Worm (Caenorhabditis elegans) whole organism, L1 larva: ENCODE measurements around the gene T23D5.8.

Experiments used
- C04F5.9 ChIP-seq: sonication (generic microtip); optimal IDR thresholded peaks from 2 replicates; lab custom pipeline; 2016; ENCODE audit warnings: missing genetic modification characterization, missing compliant biosample characterization
- C16A3.4 ChIP-seq: fragments of 150-350 bp; optimal IDR thresholded peaks from 2 replicates; lab custom pipeline; 2014; ENCODE audit warnings: missing biosample characterization, missing genetic modification characterization
- Y116A8C.19 ChIP-seq: sonication (generic microtip); optimal IDR thresholded peaks from 2 replicates; lab custom pipeline; 2016; ENCODE audit warnings: missing compliant biosample characterization, missing genetic modification characterization, borderline replicate concordance
- aha-1 ChIP-seq: fragments of 150-350 bp; optimal IDR thresholded peaks from 2 replicates; lab custom pipeline; 2014; ENCODE audit warnings: missing biosample characterization, missing genetic modification characterization
- aly-2 ChIP-seq: fragments of 150-350 bp; optimal IDR thresholded peaks from 2 replicates; lab custom pipeline; 2014; ENCODE audit warnings: missing biosample characterization, missing genetic modification characterization
- ama-1 ChIP-seq: fragments of 150-350 bp; optimal IDR thresholded peaks from 2 replicates; lab custom pipeline; 2014
- ceh-8 ChIP-seq: fragments of 200-800 bp; sonication (Bioruptor generic); optimal IDR thresholded peaks from 2 replicates; lab custom pipeline; 2018; ENCODE audit warnings: mild to moderate bottlenecking, missing genetic modification characterization, moderate library complexity, missing compliant biosample characterization
- ceh-82 ChIP-seq, 3 experiments: fragments of 150-350 bp in 1 of 3; sonication (generic microtip) in 2 of 3; optimal IDR thresholded peaks; 2 replicates each; lab custom pipeline; 2014 to 2017; ENCODE audit warnings: missing biosample characterization in 3 of 3, missing genetic modification characterization in 3 of 3
- ces-1 ChIP-seq: fragments of 150-350 bp; optimal IDR thresholded peaks from 2 replicates; lab custom pipeline; 2014; ENCODE audit warnings: missing biosample characterization, missing genetic modification reagents, missing genetic modification characterization
- dsc-1 ChIP-seq: sonication (generic microtip); optimal IDR thresholded peaks from 2 replicates; lab custom pipeline; 2016; ENCODE audit warnings: mild to moderate bottlenecking, missing genetic modification characterization, missing compliant biosample characterization
- efl-1 ChIP-seq, 4 experiments: fragments of 150-350 bp; optimal IDR thresholded peaks in 3 of 4; peaks in 1 of 4; 1 replicate in 1 of 4; 2 replicates in 3 of 4; lab custom pipeline; 2014; ENCODE audit warnings: missing biosample characterization in 2 of 4, missing genetic modification characterization in 2 of 4, missing genetic modification reagents in 2 of 4
- efl-3 ChIP-seq: fragments of 200-800 bp; sonication (Bioruptor generic); optimal IDR thresholded peaks from 2 replicates; lab custom pipeline; 2018; ENCODE audit warnings: mild to moderate bottlenecking, missing genetic modification characterization, missing compliant biosample characterization
- egl-27 ChIP-seq, 2 experiments: fragments of 150-350 bp in 1 of 2; sonication (generic microtip); optimal IDR thresholded peaks; 3 replicates each; lab custom pipeline; 2017 to 2018; ENCODE audit warnings: missing biosample characterization in 2 of 2, missing genetic modification characterization in 2 of 2, missing genetic modification reagents in 2 of 2
- ets-5 ChIP-seq: fragments of 200-800 bp; sonication (Bioruptor generic); IDR thresholded peaks from 2 replicates; pipeline ENCODE4 v1.3.6; 2022; ENCODE audit warnings: missing genetic modification characterization, missing compliant biosample characterization
- fkh-10 ChIP-seq: sonication (generic microtip); optimal IDR thresholded peaks from 2 replicates; lab custom pipeline; 2017; ENCODE audit warnings: missing biosample characterization, missing genetic modification reagents, missing genetic modification characterization
- fkh-4 ChIP-seq: sonication (generic microtip); optimal IDR thresholded peaks from 2 replicates; lab custom pipeline; 2016; ENCODE audit warnings: missing compliant biosample characterization, missing genetic modification characterization, borderline replicate concordance
- fkh-8 ChIP-seq: sonication (generic microtip); optimal IDR thresholded peaks from 2 replicates; lab custom pipeline; 2016; ENCODE audit warnings: mild to moderate bottlenecking, missing genetic modification characterization, missing compliant biosample characterization
- grh-1 ChIP-seq: fragments of 200-800 bp; sonication (Bioruptor generic); IDR thresholded peaks from 2 replicates; pipeline ENCODE4 v1.3.6; 2022; ENCODE audit warnings: missing genetic modification reagents, missing genetic modification characterization, missing compliant biosample characterization
- hlh-17 ChIP-seq: fragments of 200-800 bp; sonication (Bioruptor generic); optimal IDR thresholded peaks from 2 replicates; lab custom pipeline; 2018; ENCODE audit warnings: missing genetic modification characterization, mild to moderate bottlenecking, missing compliant biosample characterization, moderate library complexity, borderline replicate concordance
- irx-1 ChIP-seq: sonication (generic microtip); optimal IDR thresholded peaks from 2 replicates; lab custom pipeline; 2016; ENCODE audit warnings: missing genetic modification characterization, missing compliant biosample characterization
- isw-1 ChIP-seq: fragments of 200-800 bp; sonication (Bioruptor generic); IDR thresholded peaks from 2 replicates; pipeline ENCODE4 v1.3.6; 2022; ENCODE audit warnings: missing genetic modification characterization, missing compliant biosample characterization
- jun-1 ChIP-seq: fragments of 150-350 bp; optimal IDR thresholded peaks from 2 replicates; lab custom pipeline; 2014; ENCODE audit warnings: missing biosample characterization, missing genetic modification reagents, missing genetic modification characterization
- lin-13 ChIP-seq: fragments of 150-350 bp; optimal IDR thresholded peaks from 2 replicates; lab custom pipeline; 2014; ENCODE audit warnings: missing biosample characterization, missing genetic modification reagents, missing genetic modification characterization
- lin-14 ChIP-seq: fragments of 200-800 bp; sonication (Bioruptor generic); optimal IDR thresholded peaks from 2 replicates; lab custom pipeline; 2018; ENCODE audit warnings: mild to moderate bottlenecking, missing genetic modification characterization, moderate library complexity, missing compliant biosample characterization
- lin-35 ChIP-seq, 2 experiments: fragments of 150-350 bp; optimal IDR thresholded peaks; 2 replicates each; lab custom pipeline; 2014; ENCODE audit warnings: missing biosample characterization in 2 of 2, missing genetic modification characterization in 2 of 2, missing genetic modification reagents in 2 of 2
- lin-39 ChIP-seq: fragments of 150-350 bp; optimal IDR thresholded peaks from 2 replicates; lab custom pipeline; 2014; ENCODE audit warnings: missing biosample characterization, missing genetic modification reagents, missing genetic modification characterization
- lsy-2 ChIP-seq, 2 experiments: fragments of 150-350 bp; optimal IDR thresholded peaks; 2 replicates each; lab custom pipeline; 2014; ENCODE audit warnings: missing biosample characterization in 2 of 2, missing genetic modification characterization in 2 of 2
- mdl-1 ChIP-seq, 2 experiments: fragments of 150-350 bp; optimal IDR thresholded peaks; 2 replicates each; lab custom pipeline; 2014 to 2017; ENCODE audit warnings: missing biosample characterization in 2 of 2, missing genetic modification characterization in 2 of 2, inconsistent platforms in 1 of 2
- mef-2 ChIP-seq: fragments of 150-350 bp; optimal IDR thresholded peaks from 2 replicates; lab custom pipeline; 2014; ENCODE audit warnings: missing biosample characterization, missing genetic modification characterization
- mep-1 ChIP-seq: fragments of 150-350 bp; optimal IDR thresholded peaks from 2 replicates; lab custom pipeline; 2014; ENCODE audit warnings: missing biosample characterization, missing genetic modification characterization
- nhr-11 ChIP-seq: fragments of 150-350 bp; optimal IDR thresholded peaks from 2 replicates; lab custom pipeline; 2014; ENCODE audit warnings: missing biosample characterization, missing genetic modification characterization
- nhr-19 ChIP-seq: fragments of 200-800 bp; sonication (Bioruptor generic); conservative IDR thresholded peaks from 2 replicates; pipeline ENCODE4 v1.3.6; 2022; ENCODE audit warnings: missing genetic modification characterization, missing compliant biosample characterization
- nhr-237 ChIP-seq: fragments of 150-350 bp; optimal IDR thresholded peaks from 2 replicates; lab custom pipeline; 2014; ENCODE audit warnings: missing biosample characterization, missing genetic modification characterization
- nhr-47 ChIP-seq: sonication (generic microtip); optimal IDR thresholded peaks from 2 replicates; lab custom pipeline; 2016; ENCODE audit warnings: mild to moderate bottlenecking, missing genetic modification characterization, moderate library complexity, missing compliant biosample characterization
- nhr-71 ChIP-seq: sonication (generic microtip); optimal IDR thresholded peaks from 2 replicates; lab custom pipeline; 2016; ENCODE audit warnings: mild to moderate bottlenecking, missing genetic modification characterization, moderate library complexity, missing compliant biosample characterization
- nhr-76 ChIP-seq: sonication (generic microtip); optimal IDR thresholded peaks from 2 replicates; lab custom pipeline; 2017; ENCODE audit warnings: missing biosample characterization, missing genetic modification characterization
- nhr-85 ChIP-seq: sonication (generic microtip); peaks from one replicate; lab custom pipeline; 2016; ENCODE audit warnings: missing genetic modification characterization, inconsistent platforms, missing compliant biosample characterization
- pqm-1 ChIP-seq: sonication (generic microtip); optimal IDR thresholded peaks from 3 replicates; lab custom pipeline; 2017; ENCODE audit warnings: missing biosample characterization, missing genetic modification characterization
- sptf-1 ChIP-seq: fragments of 150-350 bp; optimal IDR thresholded peaks from 2 replicates; lab custom pipeline; 2014; ENCODE audit warnings: missing biosample characterization, missing genetic modification characterization
- sup-37 ChIP-seq: fragments of 200-800 bp; sonication (Bioruptor generic); optimal IDR thresholded peaks from 2 replicates; lab custom pipeline; 2018; ENCODE audit warnings: mild to moderate bottlenecking, missing genetic modification characterization, missing compliant biosample characterization
- unc-130 ChIP-seq: fragments of 150-350 bp; optimal IDR thresholded peaks from 2 replicates; lab custom pipeline; 2017; ENCODE audit warnings: missing biosample characterization, missing genetic modification characterization, inconsistent platforms
- unc-30 ChIP-seq: sonication (generic microtip); optimal IDR thresholded peaks from 2 replicates; lab custom pipeline; 2017; ENCODE audit warnings: missing biosample characterization, missing genetic modification characterization
- unc-62 ChIP-seq: fragments of 150-350 bp; optimal IDR thresholded peaks from 2 replicates; lab custom pipeline; 2014; ENCODE audit warnings: missing biosample characterization, missing genetic modification reagents, missing genetic modification characterization
- unc-86 ChIP-seq: sonication (generic microtip); optimal IDR thresholded peaks from 2 replicates; lab custom pipeline; 2016; ENCODE audit warnings: missing genetic modification characterization, missing compliant biosample characterization
- xbp-1 ChIP-seq: sonication (generic microtip); optimal IDR thresholded peaks from 2 replicates; lab custom pipeline; 2016; ENCODE audit warnings: missing genetic modification characterization, missing compliant biosample characterization
- zag-1 ChIP-seq: fragments of 150-350 bp; optimal IDR thresholded peaks from 2 replicates; lab custom pipeline; 2014; ENCODE audit warnings: missing biosample characterization, missing genetic modification characterization
- zip-4 ChIP-seq: fragments of 200-800 bp; sonication (Bioruptor generic); optimal IDR thresholded peaks from 2 replicates; lab custom pipeline; 2018; ENCODE audit warnings: mild to moderate bottlenecking, missing genetic modification characterization, moderate library complexity, missing compliant biosample characterization
- ztf-11 ChIP-seq, 2 experiments: sonication (generic microtip); optimal IDR thresholded peaks; 2 replicates each; lab custom pipeline; 2016 to 2017; ENCODE audit warnings: missing genetic modification characterization in 2 of 2, missing biosample characterization in 1 of 2, missing compliant biosample characterization in 1 of 2
- ztf-4 ChIP-seq: fragments of 150-350 bp; optimal IDR thresholded peaks from 2 replicates; lab custom pipeline; 2014; ENCODE audit warnings: missing biosample characterization, missing genetic modification characterization

T23D5.8 gene

DNA sequence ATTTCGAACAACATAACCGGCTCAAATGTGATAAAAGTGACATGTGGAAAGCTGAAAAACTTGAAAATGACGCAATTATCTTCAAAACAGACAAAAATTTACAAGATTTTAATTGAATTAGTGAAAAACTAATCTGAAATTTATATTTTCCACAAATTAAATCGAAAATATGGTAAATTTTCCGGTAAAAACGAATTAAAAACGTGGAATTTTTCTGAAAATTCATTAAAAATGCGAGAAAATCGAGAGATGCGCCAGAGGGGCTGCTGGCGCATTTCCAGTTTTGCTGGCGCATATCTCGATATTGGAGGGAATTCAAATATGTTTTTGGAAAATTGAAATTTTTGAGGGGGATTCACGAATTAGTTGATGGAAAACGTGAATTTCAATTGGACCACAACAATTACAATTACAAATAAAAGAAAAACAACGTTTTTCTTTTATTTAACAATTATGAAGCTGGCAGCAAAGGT lies 17.9 kb upstream of the T23D5.8 start, which contains the start of the genes haf-3 and F57A10.2 (continued):
- peak; percentile 92 for TF ChIP-seq irx-1
- peak; percentile 91 for TF ChIP-seq isw-1 (GFP tag; lab: Robert Waterston, UW)
- TF ChIP-seq lsy-2 (tag; optimal IDR thresholded peaks at IDR 0.05; lab: Kevin White, UChicago), result peak; percentile 94 to 95
- TF ChIP-seq fkh-10 (GFP tag; lab: Kevin White, UChicago), result peak; percentile 75
- TF ChIP-seq nhr-71 (tag; lab: Kevin White, UChicago), result peak; percentile 96
- peak; percentile 98 for TF ChIP-seq mep-1 (tag; lab: Kevin White, UChicago)
- no peak for TF ChIP-seq pqm-1 (tag; lab: Kevin White, UChicago)
- TF ChIP-seq ztf-4, result peak; percentile 70
- peak; percentile 50 for TF ChIP-seq nhr-237 (tag; lab: Kevin White, UChicago)
- TF ChIP-seq efl-1 (optimal IDR thresholded peaks at IDR 0.05; lab: Kevin White, UChicago), result peak; percentile 97 to 99
- TF ChIP-seq efl-1 (GFP tag; optimal IDR thresholded peaks at IDR 0.05 in 1 of 2; lab: Kevin White, UChicago), result peak; percentile 99 to 100
- TF ChIP-seq C04F5.9 (tag; lab: Kevin White, UChicago), result peak; percentile 66
- TF ChIP-seq unc-62 (GFP tag; lab: Kevin White, UChicago), result no peak
- peak; percentile 94 for TF ChIP-seq lin-39 (tag; lab: Kevin White, UChicago)
- TF ChIP-seq zip-4, result peak; percentile 85
- no peak for TF ChIP-seq unc-30
- TF ChIP-seq lin-35 (GFP tag; optimal IDR thresholded peaks at IDR 0.05; lab: Kevin White, UChicago), result peak; percentile 99
- TF ChIP-seq ztf-11 (tag; optimal IDR thresholded peaks at IDR 0.05; lab: Kevin White, UChicago), result peak; percentile 4 to 83
- TF ChIP-seq lin-13 (GFP tag; lab: Kevin White, UChicago), result peak; percentile 91
- TF ChIP-seq sptf-1, result no peak
- peak; percentile 54 for TF ChIP-seq aha-1 (tag; lab: Kevin White, UChicago)
- TF ChIP-seq unc-130 (tag; lab: Kevin White, UChicago), result peak; percentile 90
- no peak for TF ChIP-seq ces-1 (GFP tag; lab: Kevin White, UChicago)
- TF ChIP-seq aly-2, result peak; percentile 87
- peak; percentile 95 for TF ChIP-seq nhr-19 (GFP tag; lab: Robert Waterston, UW)
- TF ChIP-seq fkh-4, result peak; percentile 72
- TF ChIP-seq fkh-8 (tag; lab: Kevin White, UChicago), result peak; percentile 92
- peak; percentile 58 for TF ChIP-seq zag-1 (tag; lab: Kevin White, UChicago)
- TF ChIP-seq nhr-85 (tag; lab: Kevin White, UChicago), result peak; percentile 98
- peak; percentile 96 to 97 (median 97) for TF ChIP-seq ceh-82 (tag; optimal IDR thresholded peaks at IDR 0.05; lab: Kevin White, UChicago)
- TF ChIP-seq ets-5 (GFP tag; lab: Robert Waterston, UW), result no peak
- peak; percentile 90 for TF ChIP-seq C16A3.4 (tag; lab: Kevin White, UChicago)
- peak; percentile 97 for TF ChIP-seq dsc-1 (tag; lab: Kevin White, UChicago)
- TF ChIP-seq mef-2 (tag; lab: Kevin White, UChicago), result peak; percentile 45
- peak; percentile 82 for TF ChIP-seq jun-1 (tag; lab: Kevin White, UChicago)
- TF ChIP-seq ama-1, result peak; percentile 53
- TF ChIP-seq nhr-11 (tag; lab: Kevin White, UChicago), result peak; percentile 90
- TF ChIP-seq grh-1 (GFP tag; lab: Robert Waterston, UW), result peak; percentile 93
- peak; percentile 60 for TF ChIP-seq efl-3 (GFP tag; lab: Kevin White, UChicago)
- TF ChIP-seq Y116A8C.19 (tag; lab: Kevin White, UChicago), result no peak
- no peak for TF ChIP-seq hlh-17 (GFP tag; lab: Kevin White, UChicago)
- TF ChIP-seq ceh-8 (GFP tag; lab: Kevin White, UChicago), result peak; percentile 86
- peak; percentile 95 for TF ChIP-seq lin-14

DNA sequence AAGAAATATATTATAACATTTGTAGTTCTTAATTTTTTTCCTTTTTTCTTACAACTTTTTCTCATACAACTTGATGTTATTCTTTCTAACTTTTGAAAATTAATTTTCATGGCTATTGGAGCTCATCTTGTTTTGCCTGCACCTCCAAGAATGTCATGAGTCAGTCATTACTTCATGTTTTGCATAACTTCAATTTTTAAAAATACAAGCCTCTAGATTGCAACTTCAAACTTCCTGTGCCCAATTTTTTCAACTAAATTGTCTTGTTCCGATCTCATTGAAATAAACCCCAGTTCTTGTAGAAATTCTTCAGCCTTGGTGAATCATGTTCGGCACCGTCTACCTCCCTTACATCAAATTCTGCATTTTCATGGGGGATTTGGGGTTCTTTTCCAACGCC lies 10.2 kb upstream of the T23D5.8 start, which contains the start of gene str-9:
Gene str-9, plus strand, starts transcription at position 301 of the 400 bp plus-strand sequence.
- TF ChIP-seq nhr-76 (tag; lab: Kevin White, UChicago) (no peak), nhr-11 (tag; lab: Kevin White, UChicago) (no peak), sptf-1 (no peak), ces-1 (GFP tag; lab: Kevin White, UChicago) (no peak), nhr-47 (tag; lab: Kevin White, UChicago) (no peak), unc-86 (no peak), C04F5.9 (tag; lab: Kevin White, UChicago) (no peak), sup-37 (GFP tag; lab: Kevin White, UChicago) (no peak), mdl-1 (tag; optimal IDR thresholded peaks at IDR 0.05; lab: Kevin White, UChicago) (no peak), aly-2 (no peak), grh-1 (GFP tag; lab: Robert Waterston, UW) (no peak), nhr-85 (tag; lab: Kevin White, UChicago) (no peak), xbp-1 (no peak), egl-27 (tag; optimal IDR thresholded peaks at IDR 0.05; lab: Kevin White, UChicago) (no peak), mef-2 (tag; lab: Kevin White, UChicago) (no peak)
